Fruit fly (Drosophila melanogaster) whole organism: ENCODE results near the gene ppk21.

Source experiments
- CG8478 ChIP-seq: fragments of >200 bp; optimal IDR thresholded peaks from 2 replicates; lab custom pipeline; 2018; ENCODE audit warnings: inconsistent platforms
- Dll ChIP-seq: fragments of >200 bp; optimal IDR thresholded peaks from 2 replicates; lab custom pipeline; 2017
- EcR ChIP-seq, 2 experiments: fragments of >200 bp; optimal IDR thresholded peaks; 2 replicates each; lab custom pipeline; 2017; ENCODE audit warnings: missing biosample characterization in 2 of 2, missing genetic modification characterization in 2 of 2, missing genetic modification reagents in 2 of 2
- pan ChIP-seq: fragments of >200 bp; optimal IDR thresholded peaks from 2 replicates; lab custom pipeline; 2017
- psq ChIP-seq: fragments of >200 bp; optimal IDR thresholded peaks from 2 replicates; lab custom pipeline; 2017
- usp ChIP-seq: fragments of >200 bp; optimal IDR thresholded peaks from 2 replicates; lab custom pipeline; 2017; ENCODE audit warnings: missing biosample characterization, missing genetic modification characterization, mixed read lengths

DNA sequence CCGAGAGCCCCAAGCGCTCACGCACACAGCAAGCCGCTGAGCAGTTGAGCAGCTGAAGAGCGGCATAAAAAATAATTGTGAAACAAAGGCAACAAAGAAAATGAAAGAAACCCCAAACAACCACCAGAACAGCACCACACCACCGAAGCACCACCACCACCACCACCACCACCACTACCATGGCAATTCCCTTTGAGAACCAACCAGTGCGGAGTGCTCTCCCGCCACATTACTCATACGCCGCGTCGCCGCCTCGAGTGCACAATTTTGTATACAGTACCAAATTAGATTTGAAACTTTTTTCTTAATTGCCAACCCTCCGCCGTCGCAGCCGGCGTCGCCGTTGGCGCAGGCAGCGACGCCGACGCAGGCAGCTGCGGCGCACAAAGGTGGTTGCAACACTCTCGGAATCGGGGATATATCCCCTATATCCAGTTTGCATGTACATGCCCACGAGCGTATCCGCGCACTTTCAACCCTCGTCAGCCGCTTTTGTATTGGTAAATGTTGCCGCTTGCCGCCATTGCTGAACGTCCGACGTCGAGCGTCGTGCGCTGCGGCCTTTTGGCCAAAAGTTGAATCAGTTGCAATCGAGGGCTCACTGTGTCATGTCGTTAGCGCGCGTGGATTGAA, 27.5 kb downstream of the ppk21 start, which contains the start of gene dmrt99B:
- TF ChIP-seq psq (no peak), CG8478 (lab: Kevin White, UChicago) (no peak), pan (lab: Kevin White, UChicago) (no peak), usp (GFP tag; lab: Kevin White, UChicago) (no peak), Dll (lab: Kevin White, UChicago) (no peak), EcR (GFP tag; optimal IDR thresholded peaks at IDR 0.05; lab: Kevin White, UChicago) (no peak)
